Worm (Caenorhabditis elegans) whole organism, late embryonic: ENCODE measurements around the gene rpn-5.

ENCODE experiments used
- ceh-45 ChIP-seq: fragments of 200-800 bp; sonication (Bioruptor generic); IDR thresholded peaks from 2 replicates; pipeline ENCODE4 v1.3.6; 2022; ENCODE audit warnings: missing genetic modification reagents, missing genetic modification characterization, missing compliant biosample characterization
- dmd-4 ChIP-seq: sonication (generic microtip); optimal IDR thresholded peaks from 2 replicates; lab custom pipeline; 2016; ENCODE audit warnings: borderline replicate concordance, missing genetic modification characterization, missing compliant biosample characterization
- dve-1 ChIP-seq: sonication (generic microtip); optimal IDR thresholded peaks from 2 replicates; lab custom pipeline; 2017; ENCODE audit warnings: antibody characterized with exemption, mild to moderate bottlenecking, missing genetic modification characterization, missing compliant biosample characterization
- eyg-1 ChIP-seq: sonication (generic microtip); optimal IDR thresholded peaks from 2 replicates; lab custom pipeline; 2016; ENCODE audit warnings: missing genotype, missing genetic modification characterization, missing compliant biosample characterization
- sox-4 ChIP-seq: sonication (generic microtip); optimal IDR thresholded peaks from 2 replicates; lab custom pipeline; 2017; ENCODE audit warnings: mild to moderate bottlenecking, missing genetic modification characterization, inconsistent platforms, missing compliant biosample characterization

DNA sequence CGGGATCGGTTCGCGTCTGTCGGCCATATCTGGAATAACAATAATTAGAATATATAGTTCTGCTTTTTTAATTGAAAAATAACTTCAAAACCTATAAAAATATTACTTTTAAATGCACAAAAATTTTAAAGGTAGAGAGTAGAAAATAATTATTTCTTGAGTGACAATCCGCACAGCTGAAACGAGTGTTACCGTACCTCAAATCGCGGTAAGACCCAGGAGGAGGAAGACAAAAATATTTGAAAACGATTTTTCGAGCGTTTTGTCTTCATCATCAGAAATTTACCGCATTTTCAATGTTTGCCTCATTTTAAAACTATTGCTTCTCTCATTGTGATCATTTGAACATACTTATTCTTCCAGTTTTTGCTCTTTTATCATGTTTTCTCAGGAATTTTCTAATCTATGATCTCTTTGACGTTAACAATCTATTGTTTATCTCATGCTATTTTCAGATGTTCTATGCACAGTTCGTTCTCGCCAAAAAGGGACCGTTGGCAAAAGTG, at the start of gene rpn-5, which contains the start of gene scc-1:
- no peak for TF ChIP-seq dve-1 (tag; lab: Kevin White, UChicago)
- TF ChIP-seq dmd-4 (tag; lab: Kevin White, UChicago): no peak
- no peak for TF ChIP-seq sox-4 (tag; lab: Kevin White, UChicago)
- TF ChIP-seq eyg-1: no peak
- TF ChIP-seq ceh-45: no peak
